Worm (Caenorhabditis elegans): ENCODE results near the gene K02E2.11.

- TF ChIP-seq fos-1 (tag; optimal IDR thresholded peaks at IDR 0.05) (no peak), aly-2 (tag; optimal IDR thresholded peaks at IDR 0.05) (no peak), zip-4 (GFP tag; optimal IDR thresholded peaks at IDR 0.05) (no peak), ama-1 (optimal IDR thresholded peaks at IDR 0.05) (no peak), zag-1 (tag; optimal IDR thresholded peaks at IDR 0.05) (no peak), ceh-63 (GFP tag; optimal IDR thresholded peaks at IDR 0.05) (no peak)
These were observed 42.0 kb downstream of the K02E2.11 start, which contains the start of the genes fce-2 and F48F5.8 for ce11 chrV:20425183-20425400.
